Worm (Caenorhabditis elegans): ENCODE data around the gene W06D11.2.
A peak's percentile ranks its signal among the peaks of the same experiment; 100 is the strongest.

W06D11.2 gene

DNA sequence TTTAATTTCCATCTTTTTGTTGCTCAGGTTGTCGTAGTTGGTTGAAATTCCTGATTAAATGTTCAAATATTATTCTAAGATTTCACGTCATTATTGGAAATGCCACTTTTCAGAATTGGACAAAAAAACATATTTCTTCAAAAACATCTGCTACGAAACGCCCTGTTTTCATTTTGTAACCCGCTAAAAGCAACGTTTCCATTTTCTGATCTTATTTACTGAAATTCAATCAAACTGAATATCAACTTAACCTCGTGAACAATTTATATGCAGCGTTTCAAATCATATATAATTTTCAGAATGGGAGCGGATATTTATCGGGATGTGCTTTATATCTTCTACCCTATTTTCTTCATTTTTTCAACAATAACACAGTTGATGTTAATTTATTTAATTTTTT is 26.9 kb upstream of the W06D11.2 start, which contains the start of gene srd-40:
Gene srd-40, plus strand, starts transcription at position 301 of the 400 bp plus-strand sequence.
- peak; percentile 19 for TF ChIP-seq hlh-4 (tag; optimal IDR thresholded peaks at IDR 0.05)
- no peak for TF ChIP-seq jun-1 (tag; optimal IDR thresholded peaks at IDR 0.05)
- TF ChIP-seq egl-13 (tag; optimal IDR thresholded peaks at IDR 0.05) = no peak
- TF ChIP-seq fkh-8 (tag; optimal IDR thresholded peaks at IDR 0.05) = peak; percentile 44
- no peak for TF ChIP-seq nhr-28 (tag; optimal IDR thresholded peaks at IDR 0.05)

- no peak for TF ChIP-seq unc-62 (GFP tag; optimal IDR thresholded peaks at IDR 0.05)
- TF ChIP-seq rnt-1 (tag; optimal IDR thresholded peaks at IDR 0.05) = no peak
- no peak for TF ChIP-seq aha-1 (tag; optimal IDR thresholded peaks at IDR 0.05)
- no peak for TF ChIP-seq fkh-4 (tag; optimal IDR thresholded peaks at IDR 0.05; ENCODE audit: borderline replicate concordance)
- no peak for TF ChIP-seq snu-23 (GFP tag; optimal IDR thresholded peaks at IDR 0.05)
Measured at ce11 chrX:12321357-12321756, 24.8 kb upstream of the W06D11.2 start, which contains the start of gene F17A2.13. F17A2.13 (plus strand) TSS chrX:12321657.

DNA sequence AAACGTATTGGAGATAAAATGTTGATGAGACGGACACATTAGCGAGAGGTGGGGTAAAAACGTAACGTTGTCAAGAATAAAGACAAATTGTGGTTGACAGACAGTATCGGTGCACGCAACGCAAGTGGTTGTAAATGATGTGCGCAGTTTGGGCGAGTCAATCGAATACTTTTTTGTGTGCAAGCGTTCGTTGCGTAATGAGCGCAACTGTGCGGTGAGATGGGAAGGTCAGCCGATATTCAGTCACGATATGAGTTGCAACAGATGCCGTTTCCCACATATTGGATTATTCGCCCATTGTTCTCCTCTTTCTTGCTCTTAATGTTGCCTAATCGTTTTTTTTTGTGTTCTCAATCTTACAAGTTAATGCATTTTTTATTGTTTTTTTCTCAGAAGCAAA is 24.2 kb upstream of the W06D11.2 start, which contains the start of gene ceh-40:
Gene ceh-40, minus strand, starts transcription at position 41 of the 400 bp plus-strand sequence.
- no peak for TF ChIP-seq sup-37 (GFP tag; optimal IDR thresholded peaks at IDR 0.05)
- no peak for TF ChIP-seq lin-14 (GFP tag; optimal IDR thresholded peaks at IDR 0.05)
- TF ChIP-seq nhr-11 (tag; optimal IDR thresholded peaks at IDR 0.05) = no peak
- no peak for TF ChIP-seq nhr-85 (tag)
- TF ChIP-seq nhr-77 (tag; optimal IDR thresholded peaks at IDR 0.05) = no peak
- no peak for TF ChIP-seq blmp-1 (tag; optimal IDR thresholded peaks at IDR 0.05)
- TF ChIP-seq vab-15 (tag; optimal IDR thresholded peaks at IDR 0.05) = no peak
- no peak for TF ChIP-seq nhr-20 (tag; optimal IDR thresholded peaks at IDR 0.05)
- TF ChIP-seq lin-13 (GFP tag; optimal IDR thresholded peaks at IDR 0.05) = no peak
- TF ChIP-seq hpl-2 (GFP tag; optimal IDR thresholded peaks at IDR 0.05) = no peak
- no peak for TF ChIP-seq unc-62 (GFP tag; optimal IDR thresholded peaks at IDR 0.05)
- TF ChIP-seq mdl-1 (tag; optimal IDR thresholded peaks at IDR 0.05) = no peak
- no peak for TF ChIP-seq C04F5.9 (tag; optimal IDR thresholded peaks at IDR 0.05)
- no peak for TF ChIP-seq nhr-12 (tag; optimal IDR thresholded peaks at IDR 0.05)
- no peak for TF ChIP-seq unc-130 (tag; optimal IDR thresholded peaks at IDR 0.05)
- no peak for TF ChIP-seq tbx-2 (tag; optimal IDR thresholded peaks at IDR 0.05)
- TF ChIP-seq fkh-4 (tag; optimal IDR thresholded peaks at IDR 0.05; ENCODE audit: borderline replicate concordance) = no peak

DNA sequence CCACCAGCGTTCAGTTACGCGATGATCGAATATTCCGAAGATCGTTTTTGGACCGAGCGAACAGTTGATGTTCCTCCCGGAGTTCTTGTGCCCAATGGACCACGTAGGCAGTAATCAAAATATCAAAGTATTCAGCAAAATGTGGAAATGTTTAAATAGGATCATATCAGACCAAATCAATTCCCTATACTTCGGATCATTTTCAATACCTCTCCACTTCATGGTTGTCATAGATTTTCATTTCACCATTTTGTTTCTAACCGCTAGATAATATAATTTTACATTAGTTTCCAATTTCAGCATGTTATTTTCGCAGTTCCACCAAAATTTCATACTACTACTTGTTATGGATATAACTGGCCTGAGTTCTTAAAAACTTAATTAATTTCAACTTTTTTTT is 21.0 kb upstream of the W06D11.2 start:
- TF ChIP-seq C34B4.2 (tag; optimal IDR thresholded peaks at IDR 0.05) = no peak
- TF ChIP-seq hlh-17 (GFP tag; optimal IDR thresholded peaks at IDR 0.05; ENCODE audit: borderline replicate concordance) = no peak
- no peak for TF ChIP-seq blmp-1 (tag; optimal IDR thresholded peaks at IDR 0.05)
- no peak for TF ChIP-seq swsn-7 (tag; optimal IDR thresholded peaks at IDR 0.05)
- no peak for TF ChIP-seq dpl-1 (GFP tag; optimal IDR thresholded peaks at IDR 0.05)
- no peak for TF ChIP-seq tlp-1 (tag; optimal IDR thresholded peaks at IDR 0.05)
- TF ChIP-seq nhr-11 (tag; optimal IDR thresholded peaks at IDR 0.05) = no peak
- no peak for TF ChIP-seq dsc-1 (tag; optimal IDR thresholded peaks at IDR 0.05)

DNA sequence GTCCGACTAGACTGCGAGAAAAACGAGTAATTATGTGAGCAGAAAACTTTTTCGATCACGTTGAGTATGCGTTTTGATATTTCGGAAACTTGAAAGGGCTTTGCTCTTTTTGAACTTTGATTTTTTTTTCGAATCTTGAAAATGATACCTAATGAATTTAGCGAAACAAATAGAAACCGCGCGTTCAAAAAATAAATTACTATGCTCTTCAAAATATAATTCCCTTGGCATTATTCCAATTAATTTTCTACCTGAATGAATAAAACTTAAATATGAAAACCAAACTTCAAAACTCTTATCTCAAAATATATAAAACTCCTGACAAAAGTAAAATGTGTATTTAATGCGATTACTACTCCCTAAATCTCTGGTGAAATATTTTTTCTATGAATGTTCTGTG is 18.7 kb upstream of the W06D11.2 start, which contains the start of gene xtr-2:
Gene xtr-2, plus strand, starts transcription at position 301 of the 400 bp plus-strand sequence.
- TF ChIP-seq nhr-19 (GFP tag; conservative IDR thresholded peaks at IDR 0.05) (no peak), fos-1 (tag; optimal IDR thresholded peaks at IDR 0.05) (no peak)

- no peak for TF ChIP-seq efl-1 (optimal IDR thresholded peaks at IDR 0.05)
- no peak for TF ChIP-seq efl-1 (GFP tag; optimal IDR thresholded peaks at IDR 0.05 in 1 of 2)
- TF ChIP-seq elt-2 (tag; optimal IDR thresholded peaks at IDR 0.05) = peak; percentile 5
Measured at ce11 chrX:12314395-12314794, 17.9 kb upstream of the W06D11.2 start.
